Worm (Caenorhabditis elegans): ENCODE results near the gene nmat-1.

nmat-1 gene

ce11 chrX:11992778-11993177 lies 25.1 kb downstream of the nmat-1 start:
- TF ChIP-seq zip-5 (tag; optimal IDR thresholded peaks at IDR 0.05) (no peak), che-1 (tag; optimal IDR thresholded peaks at IDR 0.05) (no peak), unc-55 (GFP tag; optimal IDR thresholded peaks at IDR 0.05) (no peak), pros-1 (tag; optimal IDR thresholded peaks at IDR 0.05) (no peak), C38D4.7 (GFP tag; optimal IDR thresholded peaks at IDR 0.05) (no peak), sox-4 (tag; optimal IDR thresholded peaks at IDR 0.05) (no peak), Y22D7AL.16 (tag; optimal IDR thresholded peaks at IDR 0.05) (no peak), pax-1 (tag; optimal IDR thresholded peaks at IDR 0.05) (no peak), ceh-2 (tag; optimal IDR thresholded peaks at IDR 0.05) (no peak), lim-6 (tag; optimal IDR thresholded peaks at IDR 0.05) (no peak), sox-2 (GFP tag; IDR thresholded peaks at IDR 0.05) (no peak), ets-4 (tag; optimal IDR thresholded peaks at IDR 0.05) (no peak), unc-42 (tag; optimal IDR thresholded peaks at IDR 0.05) (no peak), pha-2 (tag; optimal IDR thresholded peaks at IDR 0.05) (no peak), T23F11.4 (GFP tag; optimal IDR thresholded peaks at IDR 0.05) (no peak), tbx-2 (tag; optimal IDR thresholded peaks at IDR 0.05) (no peak), pat-9 (tag; optimal IDR thresholded peaks at IDR 0.05) (no peak), nfya-1 (tag; optimal IDR thresholded peaks at IDR 0.05) (no peak), nhr-11 (tag; optimal IDR thresholded peaks at IDR 0.05) (no peak), unc-3 (GFP tag; conservative IDR thresholded peaks at IDR 0.05) (no peak), unc-3 (tag; optimal IDR thresholded peaks at IDR 0.05) (no peak)

ce11 chrX:11992246-11992645 lies 25.6 kb downstream of the nmat-1 start:
- no peak for TF ChIP-seq npax-4 (tag; optimal IDR thresholded peaks at IDR 0.05)
- no peak for TF ChIP-seq syd-9 (tag; optimal IDR thresholded peaks at IDR 0.05)
- no peak for TF ChIP-seq lin-11 (tag; optimal IDR thresholded peaks at IDR 0.05)
- TF ChIP-seq hlh-6 (tag; optimal IDR thresholded peaks at IDR 0.05) = no peak
- TF ChIP-seq nhr-232 (tag; optimal IDR thresholded peaks at IDR 0.05) = no peak
- TF ChIP-seq K09A11.1 (tag; optimal IDR thresholded peaks at IDR 0.05; ENCODE audit: insufficient read depth) = no peak
- no peak for TF ChIP-seq fkh-10 (GFP tag; optimal IDR thresholded peaks at IDR 0.05)
- TF ChIP-seq ceh-48 (tag; optimal IDR thresholded peaks at IDR 0.05) = no peak

- TF ChIP-seq ets-4 (tag; optimal IDR thresholded peaks at IDR 0.05) (no peak), odd-2 (tag; optimal IDR thresholded peaks at IDR 0.05) (no peak)
These were observed 29.9 kb downstream of the nmat-1 start, which contains the start of gene C49F5.6 for ce11 chrX:11987900-11988364. TSS of gene C49F5.6 (plus strand) at chrX:11988314.

- no peak for TF ChIP-seq sox-4 (tag; optimal IDR thresholded peaks at IDR 0.05)
- TF ChIP-seq madf-2 (tag; optimal IDR thresholded peaks at IDR 0.05) = no peak
- TF ChIP-seq ceh-18 (tag; optimal IDR thresholded peaks at IDR 0.05) = no peak
- no peak for TF ChIP-seq npax-4 (tag; optimal IDR thresholded peaks at IDR 0.05)
- no peak for TF ChIP-seq pqm-1 (tag; optimal IDR thresholded peaks at IDR 0.05)
- TF ChIP-seq pros-1 (tag; optimal IDR thresholded peaks at IDR 0.05) = no peak
- TF ChIP-seq ama-1 (optimal IDR thresholded peaks at IDR 0.05) = no peak
- no peak for TF ChIP-seq Y22D7AL.16 (tag; optimal IDR thresholded peaks at IDR 0.05)
- no peak for TF ChIP-seq ahr-1 (tag; optimal IDR thresholded peaks at IDR 0.05)
- no peak for TF ChIP-seq ceh-31 (tag; optimal IDR thresholded peaks at IDR 0.05)
- TF ChIP-seq sdc-2 (tag; optimal IDR thresholded peaks at IDR 0.05) = no peak
- no peak for TF ChIP-seq K02D7.2 (tag; optimal IDR thresholded peaks at IDR 0.05)
These were observed 32.0 kb downstream of the nmat-1 start, which contains the start of gene C49F5.5 for ce11 chrX:11985887-11986286. TSS of gene C49F5.5 (plus strand) at chrX:11986187.
